Worm (Caenorhabditis elegans) whole organism, L4 larva: ENCODE data around the gene srbc-58.

Experiments
- F10B5.3 ChIP-seq: sonication (generic microtip); optimal IDR thresholded peaks from 2 replicates; lab custom pipeline; 2016; ENCODE audit warnings: mild to moderate bottlenecking, missing genetic modification characterization, missing compliant biosample characterization
- F26F4.8 ChIP-seq: fragments of 200-800 bp; sonication (Bioruptor generic); conservative IDR thresholded peaks from 2 replicates; pipeline ENCODE4 v1.3.6; 2022; ENCODE audit warnings: missing genetic modification characterization, missing compliant biosample characterization
- F37D6.2 ChIP-seq: sonication (generic microtip); optimal IDR thresholded peaks from 2 replicates; lab custom pipeline; 2016; ENCODE audit warnings: mild to moderate bottlenecking, missing genetic modification characterization, missing compliant biosample characterization
- T26A8.4 ChIP-seq: fragments of 200-800 bp; sonication (Bioruptor generic); IDR thresholded peaks from 2 replicates; pipeline ENCODE4 v1.3.6; 2022; ENCODE audit warnings: missing genetic modification characterization, missing compliant biosample characterization
- Y105C5A.15 ChIP-seq: fragments of 200-800 bp; sonication (Bioruptor generic); IDR thresholded peaks from 2 replicates; pipeline ENCODE4 v1.3.6; 2022; ENCODE audit warnings: missing genetic modification characterization, missing compliant biosample characterization
- Y75B8A.6 ChIP-seq: fragments of 200-800 bp; sonication (Bioruptor generic); IDR thresholded peaks from 2 replicates; pipeline ENCODE4 v1.3.6; 2022; ENCODE audit warnings: missing genetic modification reagents, missing genetic modification characterization, missing compliant biosample characterization
- ZK337.2 ChIP-seq: fragments of 200-800 bp; sonication (Bioruptor generic); IDR thresholded peaks from 2 replicates; pipeline ENCODE4 v1.3.6; 2022; ENCODE audit warnings: missing genetic modification reagents, missing genetic modification characterization, missing compliant biosample characterization
- ZK546.5 ChIP-seq, 2 experiments: sonication (generic microtip); optimal IDR thresholded peaks; 2 replicates each; lab custom pipeline; 2017; ENCODE audit warnings: missing biosample characterization in 2 of 2, missing genetic modification characterization in 2 of 2
- arid-1 ChIP-seq: fragments of 200-800 bp; sonication (Bioruptor generic); conservative IDR thresholded peaks from 2 replicates; pipeline ENCODE4 v1.3.6; 2022; ENCODE audit warnings: missing genetic modification reagents, missing genetic modification characterization, missing compliant biosample characterization
- ceh-20 ChIP-seq: fragments of 200-800 bp; sonication (Bioruptor generic); IDR thresholded peaks from 2 replicates; pipeline ENCODE4 v1.3.6; 2022; ENCODE audit warnings: missing genetic modification reagents, missing genetic modification characterization, missing compliant biosample characterization
- ceh-28 ChIP-seq: fragments of 150-350 bp; optimal IDR thresholded peaks from 2 replicates; lab custom pipeline; 2014; ENCODE audit warnings: missing biosample characterization, missing genetic modification reagents, missing genetic modification characterization
- ceh-32 ChIP-seq: sonication (generic microtip); optimal IDR thresholded peaks from 2 replicates; lab custom pipeline; 2016; ENCODE audit warnings: mild to moderate bottlenecking, missing genetic modification characterization, missing compliant biosample characterization; ENCODE audit not compliant: poor library complexity
- ceh-44 ChIP-seq: fragments of 200-800 bp; sonication (Bioruptor generic); IDR thresholded peaks from 2 replicates; pipeline ENCODE4 v1.3.6; 2022; ENCODE audit warnings: missing genetic modification reagents, missing genetic modification characterization, missing compliant biosample characterization
- daf-16 ChIP-seq, 3 experiments: sonication (generic microtip); optimal IDR thresholded peaks; 2 replicates each; lab custom pipeline; 2016 to 2017; ENCODE audit warnings: missing genetic modification characterization in 3 of 3, missing genetic modification reagents in 3 of 3, mild to moderate bottlenecking in 2 of 3, missing compliant biosample characterization in 2 of 3, missing biosample characterization in 1 of 3, moderate library complexity in 1 of 3
- daf-8 ChIP-seq: fragments of 200-800 bp; sonication (Bioruptor generic); IDR thresholded peaks from 2 replicates; pipeline ENCODE4 v1.3.6; 2022; ENCODE audit warnings: missing genetic modification characterization, missing compliant biosample characterization
- dmd-6 ChIP-seq: fragments of 200-800 bp; sonication (Bioruptor generic); IDR thresholded peaks from 2 replicates; pipeline ENCODE4 v1.3.6; 2022; ENCODE audit warnings: missing genetic modification reagents, missing genetic modification characterization, missing compliant biosample characterization
- dmd-9 ChIP-seq: fragments of 200-800 bp; sonication (Bioruptor generic); IDR thresholded peaks from 2 replicates; pipeline ENCODE4 v1.3.6; 2022; ENCODE audit warnings: missing genetic modification reagents, missing genetic modification characterization, missing compliant biosample characterization
- dpl-1 ChIP-seq: fragments of 150-350 bp; optimal IDR thresholded peaks from 2 replicates; lab custom pipeline; 2014; ENCODE audit warnings: missing biosample characterization, missing genetic modification reagents, missing genetic modification characterization
- hmg-1.1 ChIP-seq: fragments of 200-800 bp; sonication (Bioruptor generic); IDR thresholded peaks from 2 replicates; pipeline ENCODE4 v1.3.6; 2022; ENCODE audit warnings: missing genetic modification reagents, missing genetic modification characterization, missing compliant biosample characterization
- lim-7 ChIP-seq: fragments of 200-800 bp; sonication (Bioruptor generic); IDR thresholded peaks from 2 replicates; pipeline ENCODE4 v1.3.6; 2022; ENCODE audit warnings: missing genetic modification characterization, missing compliant biosample characterization
- lin-1 ChIP-seq: fragments of 200-800 bp; sonication (Bioruptor generic); IDR thresholded peaks from 2 replicates; pipeline ENCODE4 v1.3.6; 2022; ENCODE audit warnings: missing genetic modification reagents, missing genetic modification characterization, missing compliant biosample characterization
- lin-29 ChIP-seq: fragments of 200-800 bp; sonication (Bioruptor generic); IDR thresholded peaks from 2 replicates; pipeline ENCODE4 v1.3.6; 2022; ENCODE audit warnings: missing genetic modification reagents, missing genetic modification characterization, missing compliant biosample characterization
- lin-38 ChIP-seq: fragments of 200-800 bp; sonication (Bioruptor generic); IDR thresholded peaks from 2 replicates; pipeline ENCODE4 v1.3.6; 2022; ENCODE audit warnings: missing genetic modification reagents, missing genetic modification characterization, missing compliant biosample characterization
- lsy-2 ChIP-seq, 2 experiments: fragments of 150-350 bp in 1 of 2; sonication (generic microtip) in 1 of 2; optimal IDR thresholded peaks; 2 replicates each; lab custom pipeline; 2014 to 2017; ENCODE audit warnings: missing biosample characterization in 2 of 2, missing genetic modification characterization in 2 of 2
- madf-5 ChIP-seq, 2 experiments: fragments of 200-800 bp; sonication (Bioruptor generic); IDR thresholded peaks; 2 replicates each; pipeline ENCODE4 v1.3.6; 2022; ENCODE audit warnings: missing compliant biosample characterization in 2 of 2, missing genetic modification characterization in 2 of 2
- mep-1 ChIP-seq: fragments of 150-350 bp; sonication (generic microtip); optimal IDR thresholded peaks from 3 replicates; lab custom pipeline; 2014; ENCODE audit warnings: missing biosample characterization, missing genetic modification characterization
- mes-2 ChIP-seq: sonication (generic microtip); optimal IDR thresholded peaks from 2 replicates; lab custom pipeline; 2016; ENCODE audit warnings: missing genotype, mild to moderate bottlenecking, missing genetic modification characterization, missing compliant biosample characterization; ENCODE audit not compliant: poor library complexity, severe bottlenecking
- mxl-2 ChIP-seq: fragments of 200-800 bp; sonication (Bioruptor generic); conservative IDR thresholded peaks from 2 replicates; pipeline ENCODE4 v1.3.6; 2022; ENCODE audit warnings: missing genetic modification reagents, missing genetic modification characterization, missing compliant biosample characterization
- mxl-3 ChIP-seq: fragments of 200-800 bp; sonication (Bioruptor generic); optimal IDR thresholded peaks from 2 replicates; lab custom pipeline; 2018; ENCODE audit warnings: mild to moderate bottlenecking, missing genetic modification characterization, missing compliant biosample characterization
- nhr-10 ChIP-seq: fragments of 150-350 bp; optimal IDR thresholded peaks from 2 replicates; lab custom pipeline; 2014; ENCODE audit warnings: missing biosample characterization, missing genetic modification characterization
- nhr-25 ChIP-seq: sonication (generic microtip); optimal IDR thresholded peaks from 2 replicates; lab custom pipeline; 2017; ENCODE audit warnings: missing genetic modification characterization, mild to moderate bottlenecking, missing compliant biosample characterization, antibody characterized with exemption, moderate library complexity, borderline replicate concordance; ENCODE audit not compliant: insufficient read depth
- nhr-28 ChIP-seq: fragments of 150-350 bp; optimal IDR thresholded peaks from 2 replicates; lab custom pipeline; 2014; ENCODE audit warnings: missing biosample characterization, missing genetic modification characterization
- nhr-48 ChIP-seq: sonication (generic microtip); optimal IDR thresholded peaks from 2 replicates; lab custom pipeline; 2016; ENCODE audit warnings: mild to moderate bottlenecking, missing genetic modification characterization, missing compliant biosample characterization
- nhr-6 ChIP-seq: fragments of 150-350 bp; optimal IDR thresholded peaks from 2 replicates; lab custom pipeline; 2014; ENCODE audit warnings: missing biosample characterization, missing genetic modification characterization
- pha-4 ChIP-seq, 2 experiments: fragments of 150-350 bp in 1 of 2; fragments of 200-800 bp in 1 of 2; sonication (Bioruptor generic) in 1 of 2; IDR thresholded peaks in 1 of 2; optimal IDR thresholded peaks in 1 of 2; 2 replicates each; pipeline versions ENCODE4 v1.3.6 to Lab custom; 2014 to 2022; ENCODE audit warnings: missing genetic modification characterization in 2 of 2, missing genetic modification reagents in 2 of 2, missing biosample characterization in 1 of 2, missing compliant biosample characterization in 1 of 2
- saeg-2 ChIP-seq: fragments of 200-800 bp; sonication (Bioruptor generic); IDR thresholded peaks from 2 replicates; pipeline ENCODE4 v1.3.6; 2022; ENCODE audit warnings: missing genetic modification reagents, missing genetic modification characterization, missing compliant biosample characterization
- sdz-12 ChIP-seq: fragments of 200-800 bp; sonication (Bioruptor generic); optimal IDR thresholded peaks from 2 replicates; lab custom pipeline; 2018; ENCODE audit warnings: mild to moderate bottlenecking, missing genetic modification characterization, missing compliant biosample characterization
- snpc-4 ChIP-seq: fragments of 150-350 bp; optimal IDR thresholded peaks from 2 replicates; lab custom pipeline; 2014; ENCODE audit warnings: missing biosample characterization, missing genetic modification characterization
- tag-97 ChIP-seq: fragments of 200-800 bp; sonication (Bioruptor generic); IDR thresholded peaks from 2 replicates; pipeline ENCODE4 v1.3.6; 2022; ENCODE audit warnings: missing genetic modification characterization, missing compliant biosample characterization
- unc-130 ChIP-seq: sonication (generic microtip); optimal IDR thresholded peaks from 2 replicates; lab custom pipeline; 2016; ENCODE audit warnings: missing genetic modification reagents, missing genetic modification characterization, missing compliant biosample characterization
- vab-7 ChIP-seq: fragments of 200-800 bp; sonication (Bioruptor generic); IDR thresholded peaks from 2 replicates; pipeline ENCODE4 v1.3.6; 2022; ENCODE audit warnings: missing genetic modification reagents, missing genetic modification characterization, missing compliant biosample characterization
- zfp-3 ChIP-seq: fragments of 200-800 bp; sonication (Bioruptor generic); conservative IDR thresholded peaks from 2 replicates; pipeline ENCODE4 v1.3.6; 2022; ENCODE audit warnings: missing genetic modification reagents, missing genetic modification characterization, missing compliant biosample characterization
- ztf-11 ChIP-seq: fragments of 150-350 bp; optimal IDR thresholded peaks from 2 replicates; lab custom pipeline; 2014; ENCODE audit warnings: missing biosample characterization, missing genetic modification characterization

Gene srbc-58

DNA sequence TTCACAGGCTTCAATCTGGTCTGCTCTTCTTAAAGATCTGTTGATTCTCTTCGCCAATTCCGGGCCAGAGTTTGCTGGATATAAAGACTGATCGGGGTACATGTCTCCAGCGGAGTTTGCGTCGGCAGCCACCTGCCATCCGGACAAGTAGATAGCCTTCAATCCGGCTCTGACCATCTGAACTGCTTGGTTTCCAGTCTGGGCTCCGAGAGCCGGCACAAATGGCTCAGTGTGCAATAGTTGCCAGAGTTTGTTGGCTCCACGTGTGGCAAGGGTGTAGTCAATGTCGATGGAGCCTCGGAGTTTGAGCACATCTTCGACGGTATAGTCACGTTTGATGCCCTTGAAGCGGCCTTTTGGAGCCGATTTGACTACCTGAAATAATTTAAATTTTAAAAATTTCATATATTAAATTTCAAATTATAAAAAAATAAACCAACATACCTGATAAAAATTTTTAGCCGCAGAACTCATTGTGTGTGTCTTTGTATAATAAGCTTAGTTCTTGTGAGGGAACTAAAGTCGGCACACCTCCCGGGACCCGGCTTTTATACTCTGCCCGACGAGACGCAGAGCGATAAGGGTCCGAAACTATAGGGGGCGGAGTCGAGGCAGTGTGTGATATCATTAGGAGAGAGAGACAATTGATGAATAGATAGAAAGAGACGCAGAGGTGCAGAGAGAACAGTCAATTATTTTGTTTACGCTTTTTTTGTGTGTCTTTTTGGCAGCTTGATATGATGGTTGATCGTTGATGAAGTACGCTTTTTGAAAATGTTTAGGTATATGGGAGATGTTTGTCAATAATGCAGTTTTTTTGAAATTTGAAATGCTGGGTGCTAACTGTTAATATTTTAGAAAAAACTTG, 47.1 kb upstream of the srbc-58 start, which contains the start of the genes icl-1 and srh-2 (continued):
- TF ChIP-seq ceh-20 (GFP tag; lab: Robert Waterston, UW) = peak; percentile 9; the same call in 1 of the 2 replicates
- TF ChIP-seq hmg-1.1 (GFP tag; lab: Robert Waterston, UW) = peak; percentile 42; the same call in 1 of the 2 replicates
- TF ChIP-seq madf-5 (GFP tag; IDR thresholded peaks at IDR 0.05; lab: Robert Waterston, UW) = 0 out of 4 replicates have a peak, but pooled peaks of 1 of the 2 experiments have one; percentile 25
- TF ChIP-seq dmd-6 (GFP tag; lab: Robert Waterston, UW) = peak; percentile 32; the same call in 1 of the 2 replicates
- TF ChIP-seq nhr-25 (tag; lab: Kevin White, UChicago) = no peak
- no peak; the same call in none of the 2 replicates for TF ChIP-seq arid-1 (GFP tag; lab: Robert Waterston, UW)
- TF ChIP-seq mep-1 = peak; percentile 73
- no peak for TF ChIP-seq dmd-9 (GFP tag; lab: Robert Waterston, UW)
- no peak for TF ChIP-seq snpc-4
- TF ChIP-seq nhr-10 (tag; lab: Kevin White, UChicago) = peak; percentile 64
- no peak for TF ChIP-seq lim-7 (GFP tag; lab: Robert Waterston, UW)
- TF ChIP-seq ztf-11 (tag; lab: Kevin White, UChicago) = no peak
- TF ChIP-seq saeg-2 (GFP tag; lab: Robert Waterston, UW) = peak; percentile 57; the same call in 1 of the 2 replicates
- TF ChIP-seq Y75B8A.6 = no peak; the same call in 1 of the 2 replicates
- TF ChIP-seq zfp-3 (GFP tag; lab: Robert Waterston, UW) = peak; percentile 48
- TF ChIP-seq daf-8 (GFP tag; lab: Robert Waterston, UW) = no peak
- 0 out of 2 replicates have a peak, but pooled peaks have one; percentile 23 for TF ChIP-seq lin-1
- TF ChIP-seq ZK546.5 (tag; optimal IDR thresholded peaks at IDR 0.05; lab: Kevin White, UChicago) = no peak
- TF ChIP-seq mxl-2 (GFP tag; lab: Robert Waterston, UW) = no peak
- no peak for TF ChIP-seq ceh-44
- peak; percentile 1 for TF ChIP-seq dpl-1 (GFP tag; lab: Kevin White, UChicago)

DNA sequence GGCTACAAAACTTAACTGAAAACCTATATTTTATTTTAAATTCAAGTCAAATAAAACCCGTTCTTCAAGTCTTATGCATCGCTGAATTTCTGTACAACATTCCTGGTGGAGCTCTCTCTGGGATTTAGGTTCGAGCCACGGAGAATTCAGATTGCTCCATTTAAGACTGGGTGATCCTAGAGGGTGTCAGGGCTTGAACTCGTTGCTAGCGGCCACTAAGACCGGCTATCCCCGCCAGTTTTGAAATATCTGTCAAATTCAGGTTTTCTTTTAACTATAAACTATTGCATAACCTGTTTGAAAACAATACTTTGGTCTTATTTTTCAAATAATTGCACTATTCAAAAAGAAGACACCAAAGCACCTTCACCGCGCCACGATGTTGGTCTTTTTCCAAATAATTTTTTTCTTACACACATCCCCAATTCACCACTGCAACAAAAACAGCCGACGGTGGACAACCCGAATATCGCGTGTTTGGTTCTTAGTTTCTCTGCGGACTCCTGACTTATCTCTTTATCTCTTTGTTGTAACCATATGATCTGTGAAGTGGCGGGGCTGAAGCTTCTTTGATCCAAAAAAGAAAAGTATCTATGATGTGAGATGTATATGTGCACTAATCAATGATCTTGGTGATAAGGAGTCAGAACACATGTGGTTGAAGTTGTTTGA, 45.8 kb upstream of the srbc-58 start:
- TF ChIP-seq tag-97 (GFP tag; lab: Robert Waterston, UW) (no peak), ceh-32 (tag; lab: Kevin White, UChicago) (no peak), daf-16 (GFP tag; optimal IDR thresholded peaks at IDR 0.05; lab: Kevin White, UChicago) (peak in 1 of 2 experiments; percentile 62), daf-16 (tag; optimal IDR thresholded peaks at IDR 0.05; lab: Kevin White, UChicago) (peak; percentile 56), sdz-12 (no peak), unc-130 (GFP tag; lab: Kevin White, UChicago) (no peak), nhr-6 (tag; lab: Kevin White, UChicago) (no peak), lsy-2 (tag; optimal IDR thresholded peaks at IDR 0.05; lab: Kevin White, UChicago) (peak in 1 of 2 experiments; percentile 69), nhr-48 (peak; percentile 64), ceh-28 (tag; lab: Kevin White, UChicago) (no peak), mes-2 (no peak), Y105C5A.15 (GFP tag; lab: Robert Waterston, UW) (0 out of 2 replicates have a peak, but pooled peaks have one; percentile 28), mxl-3 (peak; percentile 59), mep-1 (peak; percentile 61), T26A8.4 (GFP tag; lab: Robert Waterston, UW) (peak; percentile 39; the same call in 1 of the 2 replicates), lin-1 (no peak), F10B5.3 (tag; lab: Kevin White, UChicago) (no peak), Y75B8A.6 (0 out of 2 replicates have a peak, but pooled peaks have one; percentile 10), F37D6.2 (tag; lab: Kevin White, UChicago) (no peak), nhr-10 (tag; lab: Kevin White, UChicago) (peak; percentile 89), F26F4.8 (GFP tag; lab: Robert Waterston, UW) (no peak), vab-7 (GFP tag; lab: Robert Waterston, UW) (no peak), hmg-1.1 (GFP tag; lab: Robert Waterston, UW) (0 out of 2 replicates have a peak, but pooled peaks have one; percentile 26), lin-29 (GFP tag; lab: Robert Waterston, UW) (no peak), pha-4 (GFP tag; IDR thresholded peaks at IDR 0.05; lab: Robert Waterston, UW) (0 out of 2 replicates have a peak, but pooled peaks have one; percentile 14), pha-4 (tag; optimal IDR thresholded peaks at IDR 0.05; lab: Kevin White, UChicago) (no peak), lin-38 (GFP tag; lab: Robert Waterston, UW) (peak; percentile 13; the same call in 1 of the 2 replicates), nhr-28 (tag; lab: Kevin White, UChicago) (peak; percentile 68), dmd-9 (GFP tag; lab: Robert Waterston, UW) (0 out of 2 replicates have a peak, but pooled peaks have one; percentile 16), ZK337.2 (GFP tag; lab: Robert Waterston, UW) (no peak)
